Worm (Caenorhabditis elegans) whole organism, young adult: ENCODE data around the gene C28H8.5.

Source experiments
- B0019.2 ChIP-seq: fragments of 200-800 bp; sonication (Bioruptor generic); conservative IDR thresholded peaks from 2 replicates; pipeline ENCODE4 v1.3.6; 2022; ENCODE audit warnings: missing genetic modification reagents, missing genetic modification characterization, missing compliant biosample characterization
- B0336.3 ChIP-seq: fragments of 200-800 bp; sonication (Bioruptor generic); IDR thresholded peaks from 2 replicates; pipeline ENCODE4 v1.3.6; 2022; ENCODE audit warnings: missing genetic modification characterization, missing compliant biosample characterization
- C06A6.2 ChIP-seq: fragments of 200-800 bp; sonication (Bioruptor generic); conservative IDR thresholded peaks from 2 replicates; pipeline ENCODE4 v1.3.6; 2022; ENCODE audit warnings: missing genetic modification characterization, missing compliant biosample characterization
- F33H1.4 ChIP-seq: fragments of 200-800 bp; sonication (Bioruptor generic); IDR thresholded peaks from 2 replicates; pipeline ENCODE4 v1.3.6; 2022; ENCODE audit warnings: missing genetic modification reagents, missing genetic modification characterization, missing compliant biosample characterization
- F49E8.2 ChIP-seq: sonication (generic microtip); optimal IDR thresholded peaks from 3 replicates; lab custom pipeline; 2017; ENCODE audit warnings: missing genetic modification characterization, mild to moderate bottlenecking, missing compliant biosample characterization, antibody characterized with exemption, moderate library complexity; ENCODE audit not compliant: insufficient read depth
- F57A8.1 ChIP-seq: fragments of 200-800 bp; sonication (Bioruptor generic); optimal IDR thresholded peaks from 2 replicates; lab custom pipeline; 2018; ENCODE audit warnings: mild to moderate bottlenecking, missing genetic modification characterization, moderate library complexity, missing compliant biosample characterization
- T26A5.8 ChIP-seq: sonication (generic microtip); optimal IDR thresholded peaks from 2 replicates; lab custom pipeline; 2016; ENCODE audit warnings: missing genetic modification characterization, missing compliant biosample characterization
- Y53F4B.3 ChIP-seq: fragments of 200-800 bp; sonication (Bioruptor generic); IDR thresholded peaks from 2 replicates; pipeline ENCODE4 v1.3.6; 2022; ENCODE audit warnings: missing genetic modification reagents, missing genetic modification characterization, missing compliant biosample characterization
- Y53G8AR.9 ChIP-seq: fragments of 200-800 bp; sonication (Bioruptor generic); conservative IDR thresholded peaks from 2 replicates; pipeline ENCODE4 v1.3.6; 2022; ENCODE audit warnings: missing genetic modification reagents, missing genetic modification characterization, missing compliant biosample characterization
- Y56A3A.18 ChIP-seq: fragments of 200-800 bp; sonication (Bioruptor generic); IDR thresholded peaks from 2 replicates; pipeline ENCODE4 v1.3.6; 2022; ENCODE audit warnings: missing genetic modification reagents, missing genetic modification characterization, missing compliant biosample characterization
- Y67H2A.10 ChIP-seq: fragments of 200-800 bp; sonication (Bioruptor generic); conservative IDR thresholded peaks from 2 replicates; pipeline ENCODE4 v1.3.6; 2022; ENCODE audit warnings: missing genetic modification reagents, missing genetic modification characterization, missing compliant biosample characterization
- Y79H2A.3 ChIP-seq: fragments of 200-800 bp; sonication (Bioruptor generic); conservative IDR thresholded peaks from 2 replicates; pipeline ENCODE4 v1.3.6; 2022; ENCODE audit warnings: missing genetic modification reagents, missing genetic modification characterization, missing compliant biosample characterization
- ZK185.1 ChIP-seq: sonication (generic microtip); optimal IDR thresholded peaks from 2 replicates; lab custom pipeline; 2016; ENCODE audit warnings: mild to moderate bottlenecking, missing genetic modification characterization, missing compliant biosample characterization; ENCODE audit not compliant: poor library complexity, severe bottlenecking
- ama-1 ChIP-seq, 3 experiments: fragments of 150-350 bp in 1 of 3; sonication (generic microtip) in 2 of 3; optimal IDR thresholded peaks; 2 replicates each; lab custom pipeline; 2014 to 2018; ENCODE audit warnings: missing biosample characterization in 2 of 3, missing genetic modification characterization in 2 of 3, missing genetic modification reagents in 2 of 3
- aptf-2 ChIP-seq: fragments of 200-800 bp; sonication (Bioruptor generic); conservative IDR thresholded peaks from 2 replicates; pipeline ENCODE4 v1.3.6; 2022; ENCODE audit warnings: missing genetic modification reagents, missing genetic modification characterization, missing compliant biosample characterization
- attf-6 ChIP-seq: fragments of 200-800 bp; sonication (Bioruptor generic); IDR thresholded peaks from 2 replicates; pipeline ENCODE4 v1.3.6; 2022; ENCODE audit warnings: missing genetic modification reagents, missing genetic modification characterization, missing compliant biosample characterization
- bed-1 ChIP-seq: fragments of 200-800 bp; sonication (Bioruptor generic); IDR thresholded peaks from 2 replicates; pipeline ENCODE4 v1.3.6; 2022; ENCODE audit warnings: missing genetic modification reagents, missing genetic modification characterization, missing compliant biosample characterization
- ccch-3 ChIP-seq: fragments of 200-800 bp; sonication (Bioruptor generic); optimal IDR thresholded peaks from 2 replicates; lab custom pipeline; 2018; ENCODE audit warnings: mild to moderate bottlenecking, missing genetic modification characterization, missing compliant biosample characterization
- cebp-1 ChIP-seq, 2 experiments: fragments of 200-800 bp in 1 of 2; sonication (Bioruptor generic) in 1 of 2; sonication (generic microtip) in 1 of 2; IDR thresholded peaks in 1 of 2; optimal IDR thresholded peaks in 1 of 2; 2 replicates each; pipeline versions ENCODE4 v1.3.6 to Lab custom; 2017 to 2022; ENCODE audit warnings: missing compliant biosample characterization in 2 of 2, missing genetic modification characterization in 2 of 2, mild to moderate bottlenecking in 1 of 2, missing genetic modification reagents in 1 of 2, moderate library complexity in 1 of 2
- ceh-91 ChIP-seq: fragments of 200-800 bp; sonication (Bioruptor generic); IDR thresholded peaks from 2 replicates; pipeline ENCODE4 v1.3.6; 2022; ENCODE audit warnings: missing genetic modification reagents, missing genetic modification characterization, missing compliant biosample characterization
- efl-1 ChIP-seq: fragments of 150-350 bp; optimal IDR thresholded peaks from 2 replicates; lab custom pipeline; 2014; ENCODE audit warnings: missing biosample characterization, missing genetic modification reagents, missing genetic modification characterization
- egl-18 ChIP-seq: fragments of 200-800 bp; sonication (Bioruptor generic); IDR thresholded peaks from 2 replicates; pipeline ENCODE4 v1.3.6; 2022; ENCODE audit warnings: missing genetic modification reagents, missing genetic modification characterization, missing compliant biosample characterization
- hmg-1.2 ChIP-seq: fragments of 200-800 bp; sonication (Bioruptor generic); IDR thresholded peaks from 2 replicates; pipeline ENCODE4 v1.3.6; 2022; ENCODE audit warnings: missing genetic modification reagents, missing genetic modification characterization, missing compliant biosample characterization
- hmg-20 ChIP-seq: fragments of 200-800 bp; sonication (Bioruptor generic); IDR thresholded peaks from 2 replicates; pipeline ENCODE4 v1.3.6; 2022; ENCODE audit warnings: missing genetic modification reagents, missing genetic modification characterization, missing compliant biosample characterization
- lag-1 ChIP-seq: fragments of 200-800 bp; sonication (Bioruptor generic); IDR thresholded peaks from 2 replicates; pipeline ENCODE4 v1.3.6; 2022; ENCODE audit warnings: missing genetic modification reagents, missing genetic modification characterization, missing compliant biosample characterization
- lin-35 ChIP-seq, 3 experiments: fragments of 150-350 bp in 2 of 3; sonication (generic microtip) in 1 of 3; optimal IDR thresholded peaks; 2 replicates each; lab custom pipeline; 2014 to 2018; ENCODE audit warnings: missing biosample characterization in 3 of 3, missing genetic modification characterization in 3 of 3, missing genetic modification reagents in 3 of 3
- lin-40 ChIP-seq: sonication (generic microtip); optimal IDR thresholded peaks from 2 replicates; lab custom pipeline; 2016; ENCODE audit warnings: missing genetic modification characterization, mild to moderate bottlenecking, missing compliant biosample characterization, missing genotype, missing genetic modification reagents
- lin-54 ChIP-seq: fragments of 200-800 bp; sonication (Bioruptor generic); optimal IDR thresholded peaks from 2 replicates; lab custom pipeline; 2018; ENCODE audit warnings: mild to moderate bottlenecking, missing genetic modification characterization, missing compliant biosample characterization
- madf-3 ChIP-seq: fragments of 200-800 bp; sonication (Bioruptor generic); IDR thresholded peaks from 2 replicates; pipeline ENCODE4 v1.3.6; 2022; ENCODE audit warnings: missing genetic modification reagents, missing genetic modification characterization, missing compliant biosample characterization
- madf-6 ChIP-seq: fragments of 200-800 bp; sonication (Bioruptor generic); IDR thresholded peaks from 2 replicates; pipeline ENCODE4 v1.3.6; 2022; ENCODE audit warnings: missing genetic modification reagents, missing genetic modification characterization, missing compliant biosample characterization
- madf-8 ChIP-seq: fragments of 200-800 bp; sonication (Bioruptor generic); conservative IDR thresholded peaks from 2 replicates; pipeline ENCODE4 v1.3.6; 2022; ENCODE audit warnings: missing genetic modification reagents, missing genetic modification characterization, missing compliant biosample characterization
- mcd-1 ChIP-seq: fragments of 200-800 bp; sonication (Bioruptor generic); IDR thresholded peaks from 2 replicates; pipeline ENCODE4 v1.3.6; 2022; ENCODE audit warnings: missing genetic modification reagents, missing genetic modification characterization, missing compliant biosample characterization
- nfyb-1 ChIP-seq: fragments of 200-800 bp; sonication (Bioruptor generic); IDR thresholded peaks from 2 replicates; pipeline ENCODE4 v1.3.6; 2022; ENCODE audit warnings: missing genetic modification reagents, missing genetic modification characterization, missing compliant biosample characterization
- nhr-80 ChIP-seq: sonication (generic microtip); optimal IDR thresholded peaks from 2 replicates; lab custom pipeline; 2016; ENCODE audit warnings: missing genetic modification characterization, missing compliant biosample characterization
- pbrm-1 ChIP-seq: fragments of 200-800 bp; sonication (Bioruptor generic); IDR thresholded peaks from 2 replicates; pipeline ENCODE4 v1.3.6; 2022; ENCODE audit warnings: missing genetic modification reagents, missing genetic modification characterization, missing compliant biosample characterization
- rcor-1 ChIP-seq: fragments of 200-800 bp; sonication (Bioruptor generic); IDR thresholded peaks from 2 replicates; pipeline ENCODE4 v1.3.6; 2022; ENCODE audit warnings: missing genetic modification reagents, missing genetic modification characterization, missing compliant biosample characterization
- snpc-3.4 ChIP-seq: sonication (generic microtip); optimal IDR thresholded peaks from 2 replicates; lab custom pipeline; 2017; ENCODE audit warnings: missing genetic modification characterization, mild to moderate bottlenecking, missing compliant biosample characterization, antibody characterized with exemption, moderate library complexity, missing genotype, missing genetic modification reagents
- snpc-4 ChIP-seq, 5 experiments: fragments of 150-350 bp in 1 of 5; sonication (generic microtip) in 4 of 5; optimal IDR thresholded peaks; 2 replicates each; lab custom pipeline; 2014 to 2018; ENCODE audit warnings: missing genetic modification characterization in 5 of 5, missing biosample characterization in 3 of 5, antibody characterized with exemption in 2 of 5, mild to moderate bottlenecking in 2 of 5, missing compliant biosample characterization in 2 of 5, missing genotype in 2 of 5, moderate library complexity in 2 of 5, missing genetic modification reagents in 1 of 5
- tlf-1 ChIP-seq: fragments of 200-800 bp; sonication (Bioruptor generic); optimal IDR thresholded peaks from 2 replicates; lab custom pipeline; 2018; ENCODE audit warnings: mild to moderate bottlenecking, missing genetic modification characterization, missing compliant biosample characterization
- unc-130 ChIP-seq: sonication (generic microtip); optimal IDR thresholded peaks from 2 replicates; lab custom pipeline; 2016; ENCODE audit warnings: missing genetic modification reagents, missing genetic modification characterization, missing compliant biosample characterization
- xnd-1 ChIP-seq: sonication (generic microtip); optimal IDR thresholded peaks from 2 replicates; lab custom pipeline; 2016; ENCODE audit warnings: missing genotype, missing genetic modification reagents, missing genetic modification characterization, missing compliant biosample characterization
- ztf-18 ChIP-seq: sonication (generic microtip); optimal IDR thresholded peaks from 2 replicates; lab custom pipeline; 2016; ENCODE audit warnings: missing genotype, mild to moderate bottlenecking, missing genetic modification characterization, missing compliant biosample characterization
- ztf-25 ChIP-seq: fragments of 200-800 bp; sonication (Bioruptor generic); IDR thresholded peaks from 2 replicates; pipeline ENCODE4 v1.3.6; 2022; ENCODE audit warnings: missing genetic modification reagents, missing genetic modification characterization, missing compliant biosample characterization
- ztf-26 ChIP-seq: sonication (generic microtip); optimal IDR thresholded peaks from 2 replicates; lab custom pipeline; 2017; ENCODE audit warnings: missing genetic modification characterization, missing compliant biosample characterization
- ztf-28 ChIP-seq: fragments of 200-800 bp; sonication (Bioruptor generic); IDR thresholded peaks from 2 replicates; pipeline ENCODE4 v1.3.6; 2022; ENCODE audit warnings: missing genetic modification reagents, missing genetic modification characterization, missing compliant biosample characterization

The C28H8.5 gene

ce11 chrIII:5876140-5876675 lies 7.9 kb upstream of the C28H8.5 start, which contains the start of gene aldo-2:
Gene aldo-2 (minus strand): TSS chrIII:5876625.
- no peak for TF ChIP-seq lag-1 (GFP tag; lab: Robert Waterston, UW)
- TF ChIP-seq nfyb-1, result 0 out of 2 replicates have a peak, but pooled peaks have one; percentile 64
- no peak for TF ChIP-seq bed-1 (GFP tag; lab: Robert Waterston, UW)
- TF ChIP-seq unc-130 (GFP tag; lab: Kevin White, UChicago), result peak; percentile 67
- TF ChIP-seq hmg-1.2 (GFP tag; lab: Robert Waterston, UW), result peak; percentile 84
- TF ChIP-seq ztf-26 (tag; lab: Kevin White, UChicago), result peak; percentile 25
- TF ChIP-seq egl-18 (GFP tag; lab: Robert Waterston, UW), result no peak
- TF ChIP-seq madf-8, result peak; percentile 97
- TF ChIP-seq ztf-25 (GFP tag; lab: Robert Waterston, UW), result 0 out of 2 replicates have a peak, but pooled peaks have one; percentile 54
- peak; percentile 99 for TF ChIP-seq madf-6
- peak; percentile 37 for TF ChIP-seq ztf-18 (tag; lab: Kevin White, UChicago)
- TF ChIP-seq ZK185.1 (tag; lab: Kevin White, UChicago), result peak; percentile 40
- TF ChIP-seq Y56A3A.18 (GFP tag; lab: Robert Waterston, UW), result peak; percentile 49; the same call in 1 of the 2 replicates
- TF ChIP-seq B0336.3 (GFP tag; lab: Robert Waterston, UW), result 0 out of 2 replicates have a peak, but pooled peaks have one; percentile 58
- peak; percentile 97 for TF ChIP-seq efl-1 (GFP tag; lab: Kevin White, UChicago)
- peak; percentile 56; the same call in 1 of the 2 replicates for TF ChIP-seq pbrm-1
- peak; percentile 84 for TF ChIP-seq F33H1.4 (GFP tag; lab: Robert Waterston, UW)
- peak; percentile 75 for TF ChIP-seq Y79H2A.3
- TF ChIP-seq Y53F4B.3 (GFP tag; lab: Robert Waterston, UW), result no peak
- TF ChIP-seq ccch-3 (GFP tag; lab: Kevin White, UChicago), result no peak
- peak; percentile 69 for TF ChIP-seq Y67H2A.10 (GFP tag; lab: Robert Waterston, UW)
- peak; percentile 41; the same call in 1 of the 2 replicates for TF ChIP-seq attf-6 (GFP tag; lab: Robert Waterston, UW)
- peak; percentile 84; the same call in 1 of the 2 replicates for TF ChIP-seq Y53G8AR.9 (GFP tag; lab: Robert Waterston, UW)
- TF ChIP-seq hmg-20, result no peak
- peak; percentile 92 for TF ChIP-seq madf-3 (GFP tag; lab: Robert Waterston, UW)
- TF ChIP-seq F49E8.2 (tag; lab: Kevin White, UChicago), result peak; percentile 15
- peak; percentile 50; the same call in 1 of the 2 replicates for TF ChIP-seq ztf-28
- peak; percentile 92 for TF ChIP-seq xnd-1 (tag; lab: Kevin White, UChicago)
- peak in 1 of 3 experiments; percentile 20 for TF ChIP-seq lin-35 (GFP tag; optimal IDR thresholded peaks at IDR 0.05; lab: Kevin White, UChicago)
- TF ChIP-seq tlf-1 (GFP tag; lab: Kevin White, UChicago), result peak; percentile 84
- TF ChIP-seq B0019.2, result peak; percentile 76
- no peak for TF ChIP-seq cebp-1 (GFP tag; IDR thresholded peaks at IDR 0.05; lab: Robert Waterston, UW)
- TF ChIP-seq cebp-1 (tag; optimal IDR thresholded peaks at IDR 0.05; lab: Kevin White, UChicago), result peak; percentile 42
- no peak for TF ChIP-seq lin-40 (tag; lab: Kevin White, UChicago)
- TF ChIP-seq mcd-1, result peak; percentile 69
- no peak for TF ChIP-seq snpc-4 (GFP tag; optimal IDR thresholded peaks at IDR 0.05; lab: Kevin White, UChicago)
- TF ChIP-seq snpc-4 (tag; optimal IDR thresholded peaks at IDR 0.05; lab: Kevin White, UChicago), result peak in 2 of 4 experiments; percentile 39 to 42
- TF ChIP-seq snpc-3.4 (tag; lab: Kevin White, UChicago), result peak; percentile 83
- TF ChIP-seq lin-54 (GFP tag; lab: Kevin White, UChicago), result peak; percentile 72
- TF ChIP-seq C06A6.2 (GFP tag; lab: Robert Waterston, UW), result no peak
- TF ChIP-seq ama-1 (optimal IDR thresholded peaks at IDR 0.05; lab: Kevin White, UChicago), result peak; percentile 53
- TF ChIP-seq ama-1 (GFP tag; optimal IDR thresholded peaks at IDR 0.05; lab: Kevin White, UChicago), result peak in 1 of 2 experiments; percentile 15
- TF ChIP-seq aptf-2 (GFP tag; lab: Robert Waterston, UW), result peak; percentile 70
- no peak for TF ChIP-seq F57A8.1 (GFP tag; lab: Kevin White, UChicago)
- TF ChIP-seq ceh-91 (GFP tag; lab: Robert Waterston, UW), result peak; percentile 94
- TF ChIP-seq T26A5.8 (tag; lab: Kevin White, UChicago), result no peak
- peak; percentile 73 for TF ChIP-seq rcor-1
- peak; percentile 36 for TF ChIP-seq nhr-80 (tag; lab: Kevin White, UChicago)
